Worm (Caenorhabditis elegans) whole organism, L3 larva: ENCODE measurements around the gene tftc-5.

Experiments used
- elt-1 ChIP-seq: fragments of 150-350 bp; optimal IDR thresholded peaks from 2 replicates; lab custom pipeline; 2014; ENCODE audit warnings: missing biosample characterization, missing genetic modification characterization
- fos-1 ChIP-seq: fragments of 150-350 bp; optimal IDR thresholded peaks from 2 replicates; lab custom pipeline; 2014; ENCODE audit warnings: missing biosample characterization, missing genetic modification characterization

DNA sequence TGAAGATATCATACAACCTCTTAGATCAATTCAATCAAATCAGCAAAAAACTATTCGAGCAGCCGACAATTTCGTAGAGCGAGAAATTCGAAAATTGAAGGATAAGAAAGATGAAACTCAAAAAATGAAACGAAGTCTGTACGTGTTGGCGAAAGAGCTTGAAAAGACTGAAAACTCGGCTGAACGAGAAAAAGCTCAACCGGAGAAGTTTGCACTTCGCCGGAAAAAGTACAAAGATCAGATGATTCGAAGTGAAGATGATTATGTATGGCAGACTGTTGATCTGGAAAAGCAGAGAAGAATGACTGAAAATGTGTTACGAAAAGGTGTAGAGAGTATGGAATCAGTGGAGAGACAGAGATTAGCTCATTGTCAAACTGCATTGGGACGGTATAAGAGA lies 8.9 kb upstream of the tftc-5 start:
- no peak for TF ChIP-seq elt-1 (tag; lab: Kevin White, UChicago)
- TF ChIP-seq fos-1 (tag; lab: Kevin White, UChicago) = no peak
